Fruit fly (Drosophila melanogaster): Measurements from ENCODE around the gene CG9592.

CG9592 gene

dm6 chr3L:14544987-14545943 lies 27.6 kb downstream of the CG9592 start (continued):
- peak; percentile 0 for TF ChIP-seq CG10462 (GFP tag; optimal IDR thresholded peaks at IDR 0.05)
- peak; percentile 36 for TF ChIP-seq Max (GFP tag; optimal IDR thresholded peaks at IDR 0.05)
- TF ChIP-seq HLH3B (GFP tag; IDR thresholded peaks at IDR 0.05): 0 out of 2 replicates have a peak, but pooled peaks have one; percentile 25
- TF ChIP-seq CG33213 (GFP tag; optimal IDR thresholded peaks at IDR 0.05): no peak
- no peak for TF ChIP-seq HmgZ (tag; optimal IDR thresholded peaks at IDR 0.05)
- no peak for TF ChIP-seq mam (GFP tag; optimal IDR thresholded peaks at IDR 0.05)
- no peak for TF ChIP-seq Sry-β (GFP tag; optimal IDR thresholded peaks at IDR 0.05)
- TF ChIP-seq E2f2 (GFP tag; IDR thresholded peaks at IDR 0.05): peak; percentile 19; the same call in 1 of the 2 replicates
- TF ChIP-seq CG10959 (GFP tag; IDR thresholded peaks at IDR 0.05): no peak
- TF ChIP-seq mirr (GFP tag; optimal IDR thresholded peaks at IDR 0.05): peak; percentile 15
- peak; percentile 65 for TF ChIP-seq grau (tag; optimal IDR thresholded peaks at IDR 0.05)
- TF ChIP-seq amos (GFP tag; IDR thresholded peaks at IDR 0.05; ENCODE audit: partially characterized antibody): no peak
- TF ChIP-seq CG6272 (GFP tag; IDR thresholded peaks at IDR 0.05): no peak; the same call in 1 of the 2 replicates
- no peak for TF ChIP-seq tll (GFP tag; optimal IDR thresholded peaks at IDR 0.05)
- no peak for TF ChIP-seq CG7786 (GFP tag; optimal IDR thresholded peaks at IDR 0.05)
- TF ChIP-seq eyg (GFP tag; optimal IDR thresholded peaks at IDR 0.05): no peak
- no peak for TF ChIP-seq klu (GFP tag; IDR thresholded peaks at IDR 0.05)
- peak; percentile 66 for TF ChIP-seq CG4424 (GFP tag; optimal IDR thresholded peaks at IDR 0.05)
- TF ChIP-seq CG34224 (GFP tag; IDR thresholded peaks at IDR 0.05; ENCODE audit: partially characterized antibody): no peak
- TF ChIP-seq CG13123 (GFP tag; optimal IDR thresholded peaks at IDR 0.05): no peak
- TF ChIP-seq CG17802 (tag; optimal IDR thresholded peaks at IDR 0.05): no peak
- TF ChIP-seq tap (tag; optimal IDR thresholded peaks at IDR 0.05): peak; percentile 53
- TF ChIP-seq Dek (tag; optimal IDR thresholded peaks at IDR 0.05): no peak
- TF ChIP-seq salm (tag; optimal IDR thresholded peaks at IDR 0.05): peak; percentile 40
- no peak for TF ChIP-seq NFAT (GFP tag; IDR thresholded peaks at IDR 0.05)
- TF ChIP-seq Mes4 (GFP tag; optimal IDR thresholded peaks at IDR 0.05): no peak
- TF ChIP-seq CG11085 (GFP tag; IDR thresholded peaks at IDR 0.05): no peak
- TF ChIP-seq sima (GFP tag; optimal IDR thresholded peaks at IDR 0.05): no peak
- peak; percentile 79 for TF ChIP-seq Sox100B (GFP tag; optimal IDR thresholded peaks at IDR 0.05)
- peak; percentile 70 for TF ChIP-seq gem (tag; optimal IDR thresholded peaks at IDR 0.05)
- TF ChIP-seq wdn (GFP tag; IDR thresholded peaks at IDR 0.05): no peak
- no peak for TF ChIP-seq Opbp (GFP tag; IDR thresholded peaks at IDR 0.05; ENCODE audit: partially characterized antibody)
- TF ChIP-seq Fer2 (tag; optimal IDR thresholded peaks at IDR 0.05): no peak
- TF ChIP-seq CG13296 (GFP tag; optimal IDR thresholded peaks at IDR 0.05): peak; percentile 36
- TF ChIP-seq zfh1 (GFP tag; IDR thresholded peaks at IDR 0.05): peak; percentile 39; the same call in 1 of the 3 replicates
- TF ChIP-seq inv (GFP tag; IDR thresholded peaks at IDR 0.05; ENCODE audit: partially characterized antibody): no peak
- TF ChIP-seq Hsf (GFP tag; optimal IDR thresholded peaks at IDR 0.05): peak; percentile 30
- TF ChIP-seq Optix (GFP tag; IDR thresholded peaks at IDR 0.05): no peak
- TF ChIP-seq CG2202 (tag; optimal IDR thresholded peaks at IDR 0.05): no peak
- peak; percentile 6 for TF ChIP-seq CG3163 (GFP tag; optimal IDR thresholded peaks at IDR 0.05)
- peak; percentile 44 for TF ChIP-seq NC2β (GFP tag; optimal IDR thresholded peaks at IDR 0.05)
- TF ChIP-seq chn (GFP tag; optimal IDR thresholded peaks at IDR 0.05): no peak
- peak; percentile 34; the same call in 1 of the 2 replicates for TF ChIP-seq Rfx (GFP tag; IDR thresholded peaks at IDR 0.05)
- TF ChIP-seq CG15011 (GFP tag; optimal IDR thresholded peaks at IDR 0.05): no peak
- peak; percentile 34; the same call in 1 of the 2 replicates for TF ChIP-seq Xrp1 (GFP tag; IDR thresholded peaks at IDR 0.05)
- TF ChIP-seq Asciz (GFP tag; optimal IDR thresholded peaks at IDR 0.05): peak; percentile 56
- peak; percentile 14 for TF ChIP-seq Chrac-16 (GFP tag; optimal IDR thresholded peaks at IDR 0.05)
- peak; percentile 27 for TF ChIP-seq CG17359 (tag; optimal IDR thresholded peaks at IDR 0.05)

Measured in whole organism, embryonic.